Worm (Caenorhabditis elegans): ENCODE data around the gene F44E5.4.

Gene F44E5.4

ce11 chrII:11759277-11759676 lies at the start of gene F44E5.4, which contains the start of gene F44E5.5:
TSS of gene F44E5.4 (minus strand) at chrII:11759311.
TSS of gene F44E5.5 (plus strand) at chrII:11759662.
- TF ChIP-seq B0310.2 (tag; optimal IDR thresholded peaks at IDR 0.05) (peak; percentile 76), flt-1 (GFP tag; IDR thresholded peaks at IDR 0.05) (peak; percentile 82; the same call in 1 of the 2 replicates), hnd-1 (tag; optimal IDR thresholded peaks at IDR 0.05) (peak; percentile 60), tra-4 (tag; optimal IDR thresholded peaks at IDR 0.05) (peak; percentile 47), tbx-11 (GFP tag; IDR thresholded peaks at IDR 0.05) (peak; percentile 80), pes-1 (GFP tag; IDR thresholded peaks at IDR 0.05) (peak; percentile 84), ceh-36 (tag; optimal IDR thresholded peaks at IDR 0.05) (peak; percentile 42), scrt-1 (GFP tag; IDR thresholded peaks at IDR 0.05) (peak; percentile 81), sea-1 (GFP tag; conservative IDR thresholded peaks at IDR 0.05) (peak; percentile 87), tbx-37 (GFP tag; conservative IDR thresholded peaks at IDR 0.05) (peak; percentile 71), F13C5.2 (tag; optimal IDR thresholded peaks at IDR 0.05) (peak; percentile 68), hmg-4 (GFP tag; optimal IDR thresholded peaks at IDR 0.05) (peak; percentile 34)

DNA sequence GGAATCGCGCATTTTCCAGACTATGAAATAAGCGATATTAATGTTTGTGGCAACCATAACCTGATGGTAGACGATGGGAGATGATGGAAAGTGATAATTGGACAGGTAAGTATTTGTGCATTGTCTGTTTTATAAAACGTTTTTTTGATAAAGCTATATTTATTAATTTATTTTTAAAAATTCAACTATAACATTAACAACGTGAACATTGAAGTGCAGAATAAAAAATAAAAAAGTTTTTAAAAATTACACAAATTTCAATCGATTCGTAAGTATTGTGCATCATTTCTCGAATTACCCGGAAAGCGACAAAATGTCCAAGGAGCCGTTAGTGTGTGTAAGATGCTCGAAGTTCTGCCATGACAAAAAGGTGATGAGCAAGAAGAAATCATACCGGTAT lies 47.1 kb upstream of the F44E5.4 start, which contains the start of gene jmjd-1.1:
Gene jmjd-1.1 (plus strand): TSS at position 301 of the 400 bp plus-strand sequence.
- no peak for TF ChIP-seq sea-1 (GFP tag; conservative IDR thresholded peaks at IDR 0.05)
- no peak for TF ChIP-seq scrt-1 (GFP tag; IDR thresholded peaks at IDR 0.05)
- TF ChIP-seq B0310.2 (tag; optimal IDR thresholded peaks at IDR 0.05), result no peak
- no peak for TF ChIP-seq flt-1 (GFP tag; IDR thresholded peaks at IDR 0.05)
- no peak for TF ChIP-seq hnd-1 (tag; optimal IDR thresholded peaks at IDR 0.05)
- TF ChIP-seq tbx-37 (GFP tag; conservative IDR thresholded peaks at IDR 0.05), result no peak
- TF ChIP-seq ets-7 (tag; optimal IDR thresholded peaks at IDR 0.05), result no peak
- no peak for TF ChIP-seq hmg-4 (GFP tag; optimal IDR thresholded peaks at IDR 0.05)
- TF ChIP-seq ama-1 (optimal IDR thresholded peaks at IDR 0.05), result no peak
- no peak for TF ChIP-seq hmbx-1 (tag; optimal IDR thresholded peaks at IDR 0.05)
- TF ChIP-seq pes-1 (GFP tag; IDR thresholded peaks at IDR 0.05), result no peak
- no peak for TF ChIP-seq ceh-13 (GFP tag; optimal IDR thresholded peaks at IDR 0.05)
- no peak for TF ChIP-seq tbx-11 (GFP tag; IDR thresholded peaks at IDR 0.05)
- TF ChIP-seq F13C5.2 (tag; optimal IDR thresholded peaks at IDR 0.05), result no peak
- TF ChIP-seq aly-1 (tag; optimal IDR thresholded peaks at IDR 0.05), result no peak
- no peak for TF ChIP-seq tra-4 (tag; optimal IDR thresholded peaks at IDR 0.05)

- TF ChIP-seq aly-1 (tag; optimal IDR thresholded peaks at IDR 0.05) (no peak), F13C5.2 (tag; optimal IDR thresholded peaks at IDR 0.05) (no peak), ceh-13 (GFP tag; optimal IDR thresholded peaks at IDR 0.05) (no peak), ets-7 (tag; optimal IDR thresholded peaks at IDR 0.05) (no peak), sea-1 (GFP tag; conservative IDR thresholded peaks at IDR 0.05) (no peak)
Measured at ce11 chrII:11802451-11802850, 43.3 kb upstream of the F44E5.4 start, which contains the start of gene F43G6.17. TSS of gene F43G6.17 (plus strand) at chrII:11802751.

DNA sequence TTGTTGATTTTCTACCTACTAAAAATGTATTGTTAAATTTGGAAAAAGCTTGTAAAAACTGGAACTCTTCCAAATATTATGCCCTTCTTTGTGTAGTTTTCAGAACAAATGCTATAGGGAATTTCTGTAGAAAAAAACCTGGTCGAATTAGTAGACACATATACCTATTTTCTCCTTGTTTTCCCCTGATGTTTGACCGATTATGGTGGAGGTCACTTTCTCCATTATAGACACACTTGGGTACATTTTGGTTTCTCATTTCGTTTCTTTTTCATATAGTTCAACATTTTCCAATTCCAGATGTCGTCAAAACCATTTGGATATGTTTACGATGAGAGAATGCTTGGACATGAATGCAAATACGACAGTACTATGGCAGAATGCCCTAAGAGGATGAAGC lies 39.6 kb upstream of the F44E5.4 start, which contains the start of gene hda-5:
Gene hda-5 (plus strand): TSS at position 301 of the 400 bp plus-strand sequence.
- no peak for TF ChIP-seq hmbx-1 (tag; optimal IDR thresholded peaks at IDR 0.05)
- no peak for TF ChIP-seq pes-1 (GFP tag; IDR thresholded peaks at IDR 0.05)
- no peak for TF ChIP-seq hnd-1 (tag; optimal IDR thresholded peaks at IDR 0.05)
- no peak for TF ChIP-seq F13C5.2 (tag; optimal IDR thresholded peaks at IDR 0.05)
- no peak for TF ChIP-seq B0310.2 (tag; optimal IDR thresholded peaks at IDR 0.05)

- TF ChIP-seq ama-1 (optimal IDR thresholded peaks at IDR 0.05) (no peak), tbx-11 (GFP tag; IDR thresholded peaks at IDR 0.05) (no peak), F13C5.2 (tag; optimal IDR thresholded peaks at IDR 0.05) (no peak), ceh-13 (GFP tag; optimal IDR thresholded peaks at IDR 0.05) (no peak), hmg-4 (GFP tag; optimal IDR thresholded peaks at IDR 0.05) (no peak), pes-1 (GFP tag; IDR thresholded peaks at IDR 0.05) (no peak), hmbx-1 (tag; optimal IDR thresholded peaks at IDR 0.05) (no peak), ets-7 (tag; optimal IDR thresholded peaks at IDR 0.05) (no peak), aly-1 (tag; optimal IDR thresholded peaks at IDR 0.05) (no peak), sea-1 (GFP tag; conservative IDR thresholded peaks at IDR 0.05) (no peak), ceh-36 (tag; optimal IDR thresholded peaks at IDR 0.05) (no peak), tra-4 (tag; optimal IDR thresholded peaks at IDR 0.05) (no peak), flt-1 (GFP tag; IDR thresholded peaks at IDR 0.05) (no peak), scrt-1 (GFP tag; IDR thresholded peaks at IDR 0.05) (no peak), tbx-37 (GFP tag; conservative IDR thresholded peaks at IDR 0.05) (no peak), B0310.2 (tag; optimal IDR thresholded peaks at IDR 0.05) (no peak), hnd-1 (tag; optimal IDR thresholded peaks at IDR 0.05) (no peak)
Measured at ce11 chrII:11797194-11797593, 38.1 kb upstream of the F44E5.4 start.

ce11 chrII:11794392-11794791 lies 35.3 kb upstream of the F44E5.4 start:
- TF ChIP-seq B0310.2 (tag; optimal IDR thresholded peaks at IDR 0.05) (no peak), F13C5.2 (tag; optimal IDR thresholded peaks at IDR 0.05) (no peak), ets-7 (tag; optimal IDR thresholded peaks at IDR 0.05) (no peak), ceh-36 (tag; optimal IDR thresholded peaks at IDR 0.05) (no peak), hmg-4 (GFP tag; optimal IDR thresholded peaks at IDR 0.05) (no peak), tra-4 (tag; optimal IDR thresholded peaks at IDR 0.05) (no peak), hmbx-1 (tag; optimal IDR thresholded peaks at IDR 0.05) (no peak), flt-1 (GFP tag; IDR thresholded peaks at IDR 0.05) (no peak), ceh-13 (GFP tag; optimal IDR thresholded peaks at IDR 0.05) (no peak), pes-1 (GFP tag; IDR thresholded peaks at IDR 0.05) (no peak), sea-1 (GFP tag; conservative IDR thresholded peaks at IDR 0.05) (no peak), aly-1 (tag; optimal IDR thresholded peaks at IDR 0.05) (no peak), tbx-37 (GFP tag; conservative IDR thresholded peaks at IDR 0.05) (no peak), ama-1 (optimal IDR thresholded peaks at IDR 0.05) (no peak), hnd-1 (tag; optimal IDR thresholded peaks at IDR 0.05) (no peak), tbx-11 (GFP tag; IDR thresholded peaks at IDR 0.05) (no peak), scrt-1 (GFP tag; IDR thresholded peaks at IDR 0.05) (no peak)

- no peak for TF ChIP-seq tbx-11 (GFP tag; IDR thresholded peaks at IDR 0.05)
- no peak for TF ChIP-seq sea-1 (GFP tag; conservative IDR thresholded peaks at IDR 0.05)
- TF ChIP-seq hmg-4 (GFP tag; optimal IDR thresholded peaks at IDR 0.05), result no peak
- TF ChIP-seq ceh-36 (tag; optimal IDR thresholded peaks at IDR 0.05), result no peak
- TF ChIP-seq ama-1 (optimal IDR thresholded peaks at IDR 0.05), result no peak
- no peak for TF ChIP-seq pes-1 (GFP tag; IDR thresholded peaks at IDR 0.05)
- TF ChIP-seq hnd-1 (tag; optimal IDR thresholded peaks at IDR 0.05), result no peak
- no peak for TF ChIP-seq hmbx-1 (tag; optimal IDR thresholded peaks at IDR 0.05)
- TF ChIP-seq flt-1 (GFP tag; IDR thresholded peaks at IDR 0.05), result no peak
Measured at ce11 chrII:11790458-11790857, 31.3 kb upstream of the F44E5.4 start, which contains the start of gene F43G6.4. TSS of gene F43G6.4 (plus strand) at chrII:11790758.
